Fruit fly (Drosophila melanogaster): Measurements from ENCODE around the gene CG6664.
A peak's percentile ranks its signal among the peaks of the same experiment; 100 is the strongest.

The CG6664 gene

dm6 chr3L:17007496-17007895 lies 8.5 kb downstream of the CG6664 start (continued):
- no peak for TF ChIP-seq H15 (GFP tag; IDR thresholded peaks at IDR 0.05)
- TF ChIP-seq pho (GFP tag; optimal IDR thresholded peaks at IDR 0.05): no peak
- no peak for TF ChIP-seq CG30431 (GFP tag; optimal IDR thresholded peaks at IDR 0.05)
- TF ChIP-seq lab (GFP tag; optimal IDR thresholded peaks at IDR 0.05): peak; percentile 62
- TF ChIP-seq PHDP (tag; optimal IDR thresholded peaks at IDR 0.05): no peak

- no peak for TF ChIP-seq trh (GFP tag; optimal IDR thresholded peaks at IDR 0.05)
- no peak for TF ChIP-seq nau (GFP tag; optimal IDR thresholded peaks at IDR 0.05)
- no peak for TF ChIP-seq odd (GFP tag; optimal IDR thresholded peaks at IDR 0.05)
- no peak for TF ChIP-seq CG8765 (GFP tag; IDR thresholded peaks at IDR 0.05)
- TF ChIP-seq lmd (GFP tag; IDR thresholded peaks at IDR 0.05): peak; percentile 56; the same call in 1 of the 2 replicates
- peak; percentile 28 for TF ChIP-seq CG18262 (tag; optimal IDR thresholded peaks at IDR 0.05)
- TF ChIP-seq pfk (GFP tag; optimal IDR thresholded peaks at IDR 0.05): no peak
- TF ChIP-seq CG1233 (GFP tag; optimal IDR thresholded peaks at IDR 0.05): no peak
- no peak for TF ChIP-seq CG10959 (GFP tag; IDR thresholded peaks at IDR 0.05)
- TF ChIP-seq CG6854 (GFP tag; optimal IDR thresholded peaks at IDR 0.05): peak; percentile 1
- TF ChIP-seq Sin3A (optimal IDR thresholded peaks at IDR 0.05): no peak
- TF ChIP-seq CG15073 (GFP tag; optimal IDR thresholded peaks at IDR 0.05): no peak
- no peak for TF ChIP-seq CG4328 (GFP tag; optimal IDR thresholded peaks at IDR 0.05)
- no peak for TF ChIP-seq CkIIα-i1 (GFP tag; IDR thresholded peaks at IDR 0.05)
- TF ChIP-seq CG5245 (GFP tag; optimal IDR thresholded peaks at IDR 0.05): no peak
- TF ChIP-seq CG31388 (GFP tag; optimal IDR thresholded peaks at IDR 0.05): no peak
- no peak for TF ChIP-seq zfh1 (GFP tag; IDR thresholded peaks at IDR 0.05)
- no peak for TF ChIP-seq MBD-R2 (GFP tag; IDR thresholded peaks at IDR 0.05)
- no peak for TF ChIP-seq CG7928 (GFP tag; optimal IDR thresholded peaks at IDR 0.05)
- no peak for TF ChIP-seq Jarid2 (GFP tag; optimal IDR thresholded peaks at IDR 0.05)
- no peak for TF ChIP-seq pho (GFP tag; optimal IDR thresholded peaks at IDR 0.05)
- TF ChIP-seq dimm (GFP tag; IDR thresholded peaks at IDR 0.05): no peak
- TF ChIP-seq dati (GFP tag; IDR thresholded peaks at IDR 0.05): no peak
- TF ChIP-seq exex (tag; optimal IDR thresholded peaks at IDR 0.05): peak; percentile 28
- TF ChIP-seq CG16863 (GFP tag; optimal IDR thresholded peaks at IDR 0.05): no peak
- peak; percentile 8 for TF ChIP-seq CG10979 (tag; optimal IDR thresholded peaks at IDR 0.05)
- no peak for TF ChIP-seq CG15696 (tag; optimal IDR thresholded peaks at IDR 0.05)
- TF ChIP-seq lola (GFP tag; optimal IDR thresholded peaks at IDR 0.05): no peak
- TF ChIP-seq jing (GFP tag; optimal IDR thresholded peaks at IDR 0.05): no peak
- TF ChIP-seq Trl (optimal IDR thresholded peaks at IDR 0.05): no peak
- no peak for TF ChIP-seq Trl (GFP tag; optimal IDR thresholded peaks at IDR 0.05)
- no peak for TF ChIP-seq disco-r (GFP tag; optimal IDR thresholded peaks at IDR 0.05)
- TF ChIP-seq CG13894 (tag; optimal IDR thresholded peaks at IDR 0.05): no peak
- no peak for TF ChIP-seq HLH54F (GFP tag; optimal IDR thresholded peaks at IDR 0.05)
- TF ChIP-seq CG4707 (GFP tag; optimal IDR thresholded peaks at IDR 0.05): no peak
- TF ChIP-seq nmo (GFP tag; optimal IDR thresholded peaks at IDR 0.05): peak; percentile 24
- no peak for TF ChIP-seq CG13123 (GFP tag; optimal IDR thresholded peaks at IDR 0.05)
- peak; percentile 7 for TF ChIP-seq CG9727 (GFP tag; optimal IDR thresholded peaks at IDR 0.05)
- TF ChIP-seq CG32532 (GFP tag; IDR thresholded peaks at IDR 0.05): peak; percentile 72
- TF ChIP-seq Tbp (GFP tag; optimal IDR thresholded peaks at IDR 0.05): no peak
- TF ChIP-seq schlank (tag; optimal IDR thresholded peaks at IDR 0.05): peak; percentile 20
- TF ChIP-seq Pdp1 (GFP tag; optimal IDR thresholded peaks at IDR 0.05): peak in 1 of 2 experiments; percentile 17
- TF ChIP-seq CG1024 (GFP tag; IDR thresholded peaks at IDR 0.05): no peak; the same call in 1 of the 2 replicates
- peak; percentile 2 for TF ChIP-seq HmgZ (tag; optimal IDR thresholded peaks at IDR 0.05)
- TF ChIP-seq Chrac-16 (GFP tag; optimal IDR thresholded peaks at IDR 0.05): no peak
- no peak for TF ChIP-seq CG34376 (GFP tag; optimal IDR thresholded peaks at IDR 0.05)
- peak; percentile 33; the same call in 1 of the 2 replicates for TF ChIP-seq al (GFP tag; IDR thresholded peaks at IDR 0.05)
Measured at dm6 chr3L:17007041-17007471, 8.9 kb downstream of the CG6664 start.
